Worm (Caenorhabditis elegans): ENCODE measurements around the gene his-37.

Gene his-37

ce11 chrV:9584263-9584662, 37.4 kb downstream of the his-37 start:
- TF ChIP-seq mel-28 (tag; optimal IDR thresholded peaks at IDR 0.05; ENCODE audit: borderline replicate concordance): no peak
- TF ChIP-seq F55B11.4 (tag; optimal IDR thresholded peaks at IDR 0.05; ENCODE audit: borderline replicate concordance, insufficient read depth): no peak
- no peak for TF ChIP-seq ztf-22 (GFP tag; optimal IDR thresholded peaks at IDR 0.05)

- TF ChIP-seq mes-4 (tag; optimal IDR thresholded peaks at IDR 0.05) (no peak), B0261.1 (tag; optimal IDR thresholded peaks at IDR 0.05) (no peak), snpc-1.1 (tag; optimal IDR thresholded peaks at IDR 0.05; ENCODE audit: insufficient read depth) (no peak), F33H1.4 (GFP tag; IDR thresholded peaks at IDR 0.05) (no peak), die-1 (tag; optimal IDR thresholded peaks at IDR 0.05) (no peak), snpc-4 (GFP tag; optimal IDR thresholded peaks at IDR 0.05) (no peak), snpc-4 (tag; optimal IDR thresholded peaks at IDR 0.05) (no peak), sdz-38 (tag; optimal IDR thresholded peaks at IDR 0.05) (no peak), mcd-1 (GFP tag; IDR thresholded peaks at IDR 0.05) (no peak), tbp1 (GFP tag; optimal IDR thresholded peaks at IDR 0.05) (no peak), nhr-27 (tag; optimal IDR thresholded peaks at IDR 0.05) (no peak), Y56A3A.18 (GFP tag; IDR thresholded peaks at IDR 0.05) (no peak), nfya-1 (tag; optimal IDR thresholded peaks at IDR 0.05; ENCODE audit: borderline replicate concordance, insufficient read depth) (no peak), ceh-79 (tag; optimal IDR thresholded peaks at IDR 0.05) (no peak), rpc-1 (optimal IDR thresholded peaks at IDR 0.05) (no peak), rpc-1 (tag; optimal IDR thresholded peaks at IDR 0.05) (no peak), egl-44 (GFP tag; IDR thresholded peaks at IDR 0.05) (no peak)
Measured at ce11 chrV:9587619-9588018, 40.7 kb downstream of the his-37 start.

- TF ChIP-seq F39B2.1 (GFP tag; IDR thresholded peaks at IDR 0.05) (no peak), ccch-3 (GFP tag; optimal IDR thresholded peaks at IDR 0.05) (no peak), pha-4 (tag; optimal IDR thresholded peaks at IDR 0.05) (no peak), C17E4.6 (GFP tag; IDR thresholded peaks at IDR 0.05) (no peak)
Measured at ce11 chrV:9588574-9588973, 41.7 kb downstream of the his-37 start.

- TF ChIP-seq nhr-90 (tag; optimal IDR thresholded peaks at IDR 0.05): no peak
Measured at ce11 chrV:9590317-9590716, 43.4 kb downstream of the his-37 start, which contains the start of gene K09G1.2. TSS of gene K09G1.2 (plus strand) at chrV:9590617.

Measured in whole organism, young adult.